Comparison of ENCODE assay signal across 3 worm cellular contexts in the genomic region with DNA sequence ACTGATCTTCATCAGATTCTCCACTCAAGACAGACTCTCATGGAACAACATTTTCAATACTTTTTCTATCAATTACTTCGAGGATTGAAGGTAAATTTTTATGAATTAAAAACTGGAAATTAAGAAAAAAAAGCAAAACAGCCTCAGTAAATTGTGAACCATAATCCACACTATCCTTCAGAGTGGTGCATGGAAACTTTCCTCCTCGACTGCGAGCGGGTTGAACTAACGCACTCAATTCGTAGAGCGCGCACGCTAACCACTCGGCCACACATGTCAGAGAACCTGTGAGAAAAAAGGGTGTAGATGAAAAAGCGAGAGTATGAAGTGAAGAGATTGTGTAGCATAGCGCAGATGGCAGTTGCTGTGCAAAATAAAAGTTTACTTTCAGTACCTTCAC.
TF ChIP-seq lines count a peak whose summit lies in the region.

No protein-coding gene starts in this region.

TF ChIP-seq in whole organism, L1 larva, 84 proteins besides CTCF, POLR2A, EP300 and RAD21 (continued from another document and continues in another):
- TF ChIP-seq vab-15 (tag; optimal IDR thresholded peaks at IDR 0.05; lab: Kevin White, UChicago) (peak; percentile 34), isw-1 (GFP tag; IDR thresholded peaks at IDR 0.05; lab: Robert Waterston, UW) (no peak), hlh-17 (GFP tag; optimal IDR thresholded peaks at IDR 0.05; lab: Kevin White, UChicago; ENCODE audit: borderline replicate concordance) (no peak), aha-1 (tag; optimal IDR thresholded peaks at IDR 0.05; lab: Kevin White, UChicago) (no peak), lin-13 (GFP tag; optimal IDR thresholded peaks at IDR 0.05; lab: Kevin White, UChicago) (no peak), C04F5.9 (tag; optimal IDR thresholded peaks at IDR 0.05; lab: Kevin White, UChicago) (no peak), sup-37 (GFP tag; optimal IDR thresholded peaks at IDR 0.05; lab: Kevin White, UChicago) (no peak), grh-1 (GFP tag; IDR thresholded peaks at IDR 0.05; lab: Robert Waterston, UW) (no peak), efl-1 (optimal IDR thresholded peaks at IDR 0.05; lab: Kevin White, UChicago) (peak; percentile 67 to 75), efl-1 (GFP tag; optimal IDR thresholded peaks at IDR 0.05 in 1 of 2; lab: Kevin White, UChicago) (peak; percentile 55 to 95), aly-2 (tag; optimal IDR thresholded peaks at IDR 0.05; lab: Kevin White, UChicago) (peak; percentile 78), fkh-8 (tag; optimal IDR thresholded peaks at IDR 0.05; lab: Kevin White, UChicago) (peak; percentile 68), nhr-11 (tag; optimal IDR thresholded peaks at IDR 0.05; lab: Kevin White, UChicago) (no peak), hlh-4 (tag; optimal IDR thresholded peaks at IDR 0.05; lab: Kevin White, UChicago) (no peak), pqm-1 (tag; optimal IDR thresholded peaks at IDR 0.05; lab: Kevin White, UChicago) (no peak), C34B4.2 (tag; optimal IDR thresholded peaks at IDR 0.05; lab: Kevin White, UChicago) (no peak), ceh-63 (GFP tag; optimal IDR thresholded peaks at IDR 0.05; lab: Kevin White, UChicago) (no peak), nhr-20 (tag; optimal IDR thresholded peaks at IDR 0.05; lab: Kevin White, UChicago) (peak; percentile 72), sptf-1 (tag; optimal IDR thresholded peaks at IDR 0.05; lab: Kevin White, UChicago) (no peak), lsy-2 (tag; optimal IDR thresholded peaks at IDR 0.05; lab: Kevin White, UChicago) (peak; percentile 66 to 83), mep-1 (tag; optimal IDR thresholded peaks at IDR 0.05; lab: Kevin White, UChicago) (peak; percentile 78), dsc-1 (tag; optimal IDR thresholded peaks at IDR 0.05; lab: Kevin White, UChicago) (peak; percentile 75), pag-3 (tag; optimal IDR thresholded peaks at IDR 0.05; lab: Kevin White, UChicago; ENCODE audit: borderline replicate concordance, insufficient read depth) (no peak), fkh-10 (GFP tag; optimal IDR thresholded peaks at IDR 0.05; lab: Kevin White, UChicago) (peak; percentile 51), lir-3 (tag; optimal IDR thresholded peaks at IDR 0.05; lab: Kevin White, UChicago; ENCODE audit: poor library complexity) (peak; percentile 59), Y116A8C.19 (tag; optimal IDR thresholded peaks at IDR 0.05; lab: Kevin White, UChicago; ENCODE audit: borderline replicate concordance) (no peak), nhr-85 (tag; lab: Kevin White, UChicago) (peak; percentile 74), elt-2 (tag; optimal IDR thresholded peaks at IDR 0.05; lab: Kevin White, UChicago) (peak; percentile 79), egl-27 (tag; optimal IDR thresholded peaks at IDR 0.05; lab: Kevin White, UChicago) (peak in 1 of 2 experiments; percentile 31), nhr-12 (tag; optimal IDR thresholded peaks at IDR 0.05; lab: Kevin White, UChicago) (no peak), nhr-28 (tag; optimal IDR thresholded peaks at IDR 0.05; lab: Kevin White, UChicago) (no peak), nhr-77 (tag; optimal IDR thresholded peaks at IDR 0.05; lab: Kevin White, UChicago) (peak; percentile 68), pax-3 (tag; optimal IDR thresholded peaks at IDR 0.05; lab: Kevin White, UChicago) (peak; percentile 32), irx-1 (tag; optimal IDR thresholded peaks at IDR 0.05; lab: Kevin White, UChicago) (peak; percentile 5), tlp-1 (tag; optimal IDR thresholded peaks at IDR 0.05; lab: Kevin White, UChicago) (no peak), egl-13 (tag; optimal IDR thresholded peaks at IDR 0.05; lab: Kevin White, UChicago) (no peak), elt-3 (tag; optimal IDR thresholded peaks at IDR 0.05; lab: Kevin White, UChicago) (peak in 3 of 6 experiments; percentile 15 to 50 (median 19)), unc-62 (GFP tag; optimal IDR thresholded peaks at IDR 0.05; lab: Kevin White, UChicago) (no peak), unc-86 (tag; optimal IDR thresholded peaks at IDR 0.05; lab: Kevin White, UChicago) (peak; percentile 41), nhr-237 (tag; optimal IDR thresholded peaks at IDR 0.05; lab: Kevin White, UChicago) (no peak), unc-30 (tag; optimal IDR thresholded peaks at IDR 0.05; lab: Kevin White, UChicago) (no peak), unc-130 (tag; optimal IDR thresholded peaks at IDR 0.05; lab: Kevin White, UChicago) (peak; percentile 36), unc-98 (GFP tag; IDR thresholded peaks at IDR 0.05; lab: Robert Waterston, UW) (no peak)

TF ChIP-seq in whole organism, L3 larva, 47 proteins besides CTCF, POLR2A, EP300 and RAD21 (continued from another document):
- peak; percentile 75 for TF ChIP-seq tbx-2 (tag; optimal IDR thresholded peaks at IDR 0.05; lab: Kevin White, UChicago)
- no peak for TF ChIP-seq nhr-76 (tag; optimal IDR thresholded peaks at IDR 0.05; lab: Kevin White, UChicago)
- no peak for TF ChIP-seq daf-12 (tag; optimal IDR thresholded peaks at IDR 0.05; lab: Kevin White, UChicago)
- TF ChIP-seq ztf-4 (tag; optimal IDR thresholded peaks at IDR 0.05; lab: Kevin White, UChicago): peak; percentile 19
- peak; percentile 11 for TF ChIP-seq jun-1 (tag; optimal IDR thresholded peaks at IDR 0.05; lab: Kevin White, UChicago)
- TF ChIP-seq elt-3 (tag; optimal IDR thresholded peaks at IDR 0.05; lab: Kevin White, UChicago): peak in 1 of 3 experiments; percentile 48
- no peak for TF ChIP-seq ceh-28 (tag; optimal IDR thresholded peaks at IDR 0.05; lab: Kevin White, UChicago)
- peak; percentile 67 for TF ChIP-seq egl-27 (tag; optimal IDR thresholded peaks at IDR 0.05; lab: Kevin White, UChicago)
- no peak for TF ChIP-seq egl-5 (tag; optimal IDR thresholded peaks at IDR 0.05; lab: Kevin White, UChicago)
- peak; percentile 6 for TF ChIP-seq lin-15B (tag; optimal IDR thresholded peaks at IDR 0.05; lab: Kevin White, UChicago)
- peak; percentile 83 for TF ChIP-seq hmg-11 (tag; optimal IDR thresholded peaks at IDR 0.05; lab: Kevin White, UChicago)
TF ChIP-seq in whole organism, L3 larva: peak in this region for 19.

TF ChIP-seq in whole organism, young adult, 124 proteins besides CTCF, POLR2A, EP300 and RAD21 (continued from another document and continues in another):
- TF ChIP-seq K12H6.12 (tag; optimal IDR thresholded peaks at IDR 0.05; lab: Kevin White, UChicago) (peak; percentile 64), chd-7 (tag; optimal IDR thresholded peaks at IDR 0.05; lab: Kevin White, UChicago) (peak; percentile 91), attf-5 (GFP tag; optimal IDR thresholded peaks at IDR 0.05; lab: Kevin White, UChicago) (peak; percentile 77), tlf-1 (GFP tag; optimal IDR thresholded peaks at IDR 0.05; lab: Kevin White, UChicago) (peak; percentile 36), B0019.2 (GFP tag; conservative IDR thresholded peaks at IDR 0.05; lab: Robert Waterston, UW) (peak; percentile 37; the same call in 1 of the 2 replicates), F39B2.1 (GFP tag; IDR thresholded peaks at IDR 0.05; lab: Robert Waterston, UW) (no peak), D2030.7 (GFP tag; IDR thresholded peaks at IDR 0.05; lab: Robert Waterston, UW) (peak; percentile 80), rpc-1 (optimal IDR thresholded peaks at IDR 0.05; lab: Kevin White, UChicago) (peak; percentile 99), rpc-1 (tag; optimal IDR thresholded peaks at IDR 0.05; lab: Kevin White, UChicago) (peak; percentile 100), athp-1 (tag; optimal IDR thresholded peaks at IDR 0.05; lab: Kevin White, UChicago) (peak; percentile 90), nhr-90 (tag; optimal IDR thresholded peaks at IDR 0.05; lab: Kevin White, UChicago) (peak; percentile 97), F55B11.4 (tag; optimal IDR thresholded peaks at IDR 0.05; lab: Kevin White, UChicago; ENCODE audit: borderline replicate concordance, insufficient read depth) (no peak), let-607 (tag; optimal IDR thresholded peaks at IDR 0.05; lab: Kevin White, UChicago) (peak; percentile 34 to 68), bed-1 (GFP tag; IDR thresholded peaks at IDR 0.05; lab: Robert Waterston, UW) (peak; percentile 87; the same call in 1 of the 2 replicates), Y53G8AR.9 (GFP tag; conservative IDR thresholded peaks at IDR 0.05; lab: Robert Waterston, UW) (peak; percentile 61), dpl-1 (GFP tag; optimal IDR thresholded peaks at IDR 0.05; lab: Kevin White, UChicago) (peak; percentile 1), snpc-1.3 (tag; optimal IDR thresholded peaks at IDR 0.05; lab: Kevin White, UChicago; ENCODE audit: insufficient read depth) (peak; percentile 89), T07F8.4 (tag; optimal IDR thresholded peaks at IDR 0.05; lab: Kevin White, UChicago) (peak; percentile 73), lsl-1 (GFP tag; optimal IDR thresholded peaks at IDR 0.05; lab: Kevin White, UChicago) (peak; percentile 57), ztf-6 (GFP tag; IDR thresholded peaks at IDR 0.05; lab: Robert Waterston, UW) (0 out of 2 replicates have a peak, but pooled peaks have one; percentile 51), ceh-40 (GFP tag; IDR thresholded peaks at IDR 0.05; lab: Robert Waterston, UW) (peak; percentile 93), snpc-1.1 (tag; optimal IDR thresholded peaks at IDR 0.05; lab: Kevin White, UChicago; ENCODE audit: insufficient read depth) (peak; percentile 70), ztf-26 (tag; optimal IDR thresholded peaks at IDR 0.05; lab: Kevin White, UChicago) (peak; percentile 86), mel-28 (tag; optimal IDR thresholded peaks at IDR 0.05; lab: Kevin White, UChicago; ENCODE audit: borderline replicate concordance) (peak; percentile 29), lin-26 (GFP tag; IDR thresholded peaks at IDR 0.05; lab: Robert Waterston, UW) (peak; percentile 96), rcor-1 (GFP tag; IDR thresholded peaks at IDR 0.05; lab: Robert Waterston, UW) (peak; percentile 82), ccch-3 (GFP tag; optimal IDR thresholded peaks at IDR 0.05; lab: Kevin White, UChicago) (peak; percentile 13), unc-130 (GFP tag; optimal IDR thresholded peaks at IDR 0.05; lab: Kevin White, UChicago) (peak; percentile 71), snpc-3.4 (tag; optimal IDR thresholded peaks at IDR 0.05; lab: Kevin White, UChicago) (peak; percentile 90), somi-1 (GFP tag; optimal IDR thresholded peaks at IDR 0.05; lab: Kevin White, UChicago) (peak; percentile 87), sptf-2 (GFP tag; optimal IDR thresholded peaks at IDR 0.05; lab: Kevin White, UChicago) (peak; percentile 75), tbx-9 (tag; optimal IDR thresholded peaks at IDR 0.05; lab: Kevin White, UChicago; ENCODE audit: borderline replicate concordance) (peak; percentile 79), nhr-120 (GFP tag; IDR thresholded peaks at IDR 0.05; lab: Robert Waterston, UW) (0 out of 2 replicates have a peak, but pooled peaks have one; percentile 82), Y95B8A.8 (GFP tag; IDR thresholded peaks at IDR 0.05; lab: Robert Waterston, UW) (no peak), dox-1 (GFP tag; IDR thresholded peaks at IDR 0.05; lab: Robert Waterston, UW) (peak; percentile 90; the same call in 1 of the 2 replicates), xnd-1 (tag; optimal IDR thresholded peaks at IDR 0.05; lab: Kevin White, UChicago) (peak; percentile 13), Y56A3A.18 (GFP tag; IDR thresholded peaks at IDR 0.05; lab: Robert Waterston, UW) (peak; percentile 83; the same call in 1 of the 2 replicates), hsf-1 (GFP tag; IDR thresholded peaks at IDR 0.05; lab: Robert Waterston, UW) (peak; percentile 54; the same call in 1 of the 2 replicates), ceh-58 (GFP tag; IDR thresholded peaks at IDR 0.05; lab: Robert Waterston, UW) (no peak), F57C9.4 (tag; optimal IDR thresholded peaks at IDR 0.05; lab: Kevin White, UChicago) (peak; percentile 82), mes-4 (tag; optimal IDR thresholded peaks at IDR 0.05; lab: Kevin White, UChicago) (peak; percentile 91), ets-4 (GFP tag; optimal IDR thresholded peaks at IDR 0.05; lab: Kevin White, UChicago) (peak; percentile 67), ceh-27 (GFP tag; optimal IDR thresholded peaks at IDR 0.05; lab: Kevin White, UChicago) (peak; percentile 91), ztf-25 (GFP tag; IDR thresholded peaks at IDR 0.05; lab: Robert Waterston, UW) (peak; percentile 92), zim-3 (tag; optimal IDR thresholded peaks at IDR 0.05; lab: Kevin White, UChicago) (peak; percentile 93), nhr-27 (tag; optimal IDR thresholded peaks at IDR 0.05; lab: Kevin White, UChicago) (peak; percentile 58), nhr-80 (tag; optimal IDR thresholded peaks at IDR 0.05; lab: Kevin White, UChicago) (peak; percentile 54), him-1 (tag; optimal IDR thresholded peaks at IDR 0.05; lab: Kevin White, UChicago) (peak; percentile 98), hrde-1 (tag; optimal IDR thresholded peaks at IDR 0.05; lab: Kevin White, UChicago; ENCODE audit: borderline replicate concordance) (peak; percentile 90), unc-62 (GFP tag; optimal IDR thresholded peaks at IDR 0.05; lab: Kevin White, UChicago) (no peak), C17E4.6 (GFP tag; IDR thresholded peaks at IDR 0.05; lab: Robert Waterston, UW) (peak; percentile 63), madf-3 (GFP tag; IDR thresholded peaks at IDR 0.05; lab: Robert Waterston, UW) (peak; percentile 81; the same call in 1 of the 2 replicates), F57A8.1 (GFP tag; optimal IDR thresholded peaks at IDR 0.05; lab: Kevin White, UChicago) (peak; percentile 73), lin-54 (GFP tag; optimal IDR thresholded peaks at IDR 0.05; lab: Kevin White, UChicago) (peak; percentile 77), pbrm-1 (GFP tag; IDR thresholded peaks at IDR 0.05; lab: Robert Waterston, UW) (peak; percentile 85), C06A6.2 (GFP tag; conservative IDR thresholded peaks at IDR 0.05; lab: Robert Waterston, UW) (0 out of 2 replicates have a peak, but pooled peaks have one; percentile 56), ztf-3 (GFP tag; optimal IDR thresholded peaks at IDR 0.05; lab: Kevin White, UChicago) (no peak), lag-1 (GFP tag; IDR thresholded peaks at IDR 0.05; lab: Robert Waterston, UW) (no peak), aptf-3 (GFP tag; IDR thresholded peaks at IDR 0.05; lab: Robert Waterston, UW) (0 out of 2 replicates have a peak, but pooled peaks have one; percentile 58), aptf-2 (GFP tag; conservative IDR thresholded peaks at IDR 0.05; lab: Robert Waterston, UW) (0 out of 2 replicates have a peak, but pooled peaks have one; percentile 56), nfya-2 (GFP tag; IDR thresholded peaks at IDR 0.05; lab: Robert Waterston, UW) (no peak), cebp-1 (GFP tag; IDR thresholded peaks at IDR 0.05; lab: Robert Waterston, UW) (no peak), cebp-1 (tag; optimal IDR thresholded peaks at IDR 0.05; lab: Kevin White, UChicago) (no peak), fkh-3 (tag; optimal IDR thresholded peaks at IDR 0.05; lab: Kevin White, UChicago) (peak; percentile 85), egl-18 (GFP tag; IDR thresholded peaks at IDR 0.05; lab: Robert Waterston, UW) (0 out of 2 replicates have a peak, but pooled peaks have one; percentile 57), F23B12.7 (tag; optimal IDR thresholded peaks at IDR 0.05; lab: Kevin White, UChicago; ENCODE audit: insufficient read depth) (peak; percentile 90), cebp-2 (GFP tag; IDR thresholded peaks at IDR 0.05; lab: Robert Waterston, UW) (peak; percentile 94; the same call in 1 of the 2 replicates), ceh-100 (GFP tag; IDR thresholded peaks at IDR 0.05; lab: Robert Waterston, UW) (peak; percentile 78), nfyb-1 (GFP tag; IDR thresholded peaks at IDR 0.05; lab: Robert Waterston, UW) (peak; percentile 93), ceh-79 (tag; optimal IDR thresholded peaks at IDR 0.05; lab: Kevin White, UChicago) (peak; percentile 70), madf-10 (tag; optimal IDR thresholded peaks at IDR 0.05; lab: Kevin White, UChicago) (peak; percentile 83), T26A5.8 (tag; optimal IDR thresholded peaks at IDR 0.05; lab: Kevin White, UChicago) (peak; percentile 71), madf-8 (GFP tag; conservative IDR thresholded peaks at IDR 0.05; lab: Robert Waterston, UW) (peak; percentile 24; the same call in 1 of the 2 replicates), repo-1 (tag; optimal IDR thresholded peaks at IDR 0.05; lab: Kevin White, UChicago) (peak; percentile 79), B0336.3 (GFP tag; IDR thresholded peaks at IDR 0.05; lab: Robert Waterston, UW) (peak; percentile 86)
